Fruit fly (Drosophila melanogaster) whole organism, embryonic: Measurements from ENCODE around the gene Rab3-GEF.

Experiments
- Aef1 ChIP-seq: fragments of 200-800 bp; sonication (Bioruptor generic); IDR thresholded peaks from 3 replicates; pipeline ENCODE4 v1.3.6; 2022; ENCODE audit warnings: missing biosample characterization, missing genetic modification characterization
- CG10565 ChIP-seq: fragments of 200-800 bp; sonication (Bioruptor generic); optimal IDR thresholded peaks from 3 replicates; lab custom pipeline; 2016; ENCODE audit warnings: missing biosample characterization, mild to moderate bottlenecking, missing genetic modification characterization
- CG10979 ChIP-seq: fragments of 200-800 bp; sonication (Bioruptor generic); optimal IDR thresholded peaks from 2 replicates; lab custom pipeline; 2018; ENCODE audit warnings: missing biosample characterization, mild to moderate bottlenecking, missing genetic modification characterization, moderate library complexity
- CG11696 ChIP-seq: fragments of 200-800 bp; sonication (Bioruptor generic); IDR thresholded peaks from 2 replicates; pipeline ENCODE4 v1.3.6; 2022; ENCODE audit warnings: missing biosample characterization, missing genetic modification characterization
- CG12104 ChIP-seq: fragments of 200-800 bp; sonication (Bioruptor generic); optimal IDR thresholded peaks from 3 replicates; lab custom pipeline; 2016; ENCODE audit warnings: missing biosample characterization, missing genetic modification characterization
- CG12236 ChIP-seq: fragments of 200-800 bp; sonication (Bioruptor generic); optimal IDR thresholded peaks from 2 replicates; lab custom pipeline; 2016; ENCODE audit warnings: missing biosample characterization, missing genetic modification characterization
- CG12744 ChIP-seq: fragments of 200-800 bp; sonication (Bioruptor generic); optimal IDR thresholded peaks from 2 replicates; lab custom pipeline; 2016; ENCODE audit warnings: missing biosample characterization, missing genetic modification characterization
- CG13624 ChIP-seq: fragments of 200-800 bp; sonication (Bioruptor generic); optimal IDR thresholded peaks from 2 replicates; lab custom pipeline; 2016; ENCODE audit warnings: missing biosample characterization, missing genetic modification characterization
- CG14014 ChIP-seq: fragments of 200-800 bp; sonication (Bioruptor generic); IDR thresholded peaks from 2 replicates; pipeline ENCODE4 v1.3.6; 2022; ENCODE audit warnings: missing biosample characterization, missing genetic modification characterization
- CG15073 ChIP-seq: fragments of 200-800 bp; sonication (Bioruptor generic); optimal IDR thresholded peaks from 2 replicates; lab custom pipeline; 2016; ENCODE audit warnings: missing biosample characterization, missing genetic modification characterization
- CG1529 ChIP-seq: fragments of 200-800 bp; sonication (Bioruptor generic); optimal IDR thresholded peaks from 3 replicates; lab custom pipeline; 2018; ENCODE audit warnings: missing biosample characterization, missing genetic modification characterization
- CG1603 ChIP-seq: fragments of 200-800 bp; sonication (Bioruptor generic); optimal IDR thresholded peaks from 2 replicates; lab custom pipeline; 2019; ENCODE audit warnings: missing biosample characterization, mild to moderate bottlenecking, missing genetic modification characterization, moderate library complexity
- CG17385 ChIP-seq: fragments of 200-800 bp; sonication (Bioruptor generic); optimal IDR thresholded peaks from 3 replicates; lab custom pipeline; 2018; ENCODE audit warnings: missing biosample characterization, mild to moderate bottlenecking, missing genetic modification characterization
- CG18011 ChIP-seq: fragments of 200-800 bp; sonication (Bioruptor generic); optimal IDR thresholded peaks from 2 replicates; lab custom pipeline; 2017; ENCODE audit warnings: missing biosample characterization, missing genetic modification characterization, mild to moderate bottlenecking, moderate library complexity, missing genotype
- CG18262 ChIP-seq: fragments of 200-800 bp; optimal IDR thresholded peaks from 3 replicates; lab custom pipeline; 2019; ENCODE audit warnings: missing biosample characterization, mild to moderate bottlenecking, missing genetic modification characterization, moderate library complexity
- CG2120 ChIP-seq: fragments of 200-800 bp; sonication (Bioruptor generic); optimal IDR thresholded peaks from 3 replicates; lab custom pipeline; 2016; ENCODE audit warnings: missing biosample characterization, missing genetic modification characterization
- CG3065 ChIP-seq: fragments of 200-800 bp; sonication (Bioruptor generic); optimal IDR thresholded peaks from 2 replicates; lab custom pipeline; 2016; ENCODE audit warnings: missing biosample characterization, missing genetic modification characterization
- CG33557 ChIP-seq: fragments of 200-800 bp; sonication (Bioruptor generic); optimal IDR thresholded peaks from 2 replicates; lab custom pipeline; 2019; ENCODE audit warnings: missing biosample characterization, mild to moderate bottlenecking, missing genetic modification characterization, moderate library complexity
- CG4820 ChIP-seq: fragments of 200-800 bp; sonication (Bioruptor generic); optimal IDR thresholded peaks from 3 replicates; lab custom pipeline; 2016; ENCODE audit warnings: missing biosample characterization, missing genetic modification characterization
- CG6765 ChIP-seq: fragments of 200-800 bp; sonication (Bioruptor generic); optimal IDR thresholded peaks from 3 replicates; lab custom pipeline; 2017; ENCODE audit warnings: missing biosample characterization, mild to moderate bottlenecking, missing genetic modification characterization
- CG6854 ChIP-seq: fragments of 200-800 bp; sonication (Bioruptor generic); optimal IDR thresholded peaks from 3 replicates; lab custom pipeline; 2017; ENCODE audit warnings: missing biosample characterization, mild to moderate bottlenecking, missing genetic modification characterization
- CG7372 ChIP-seq: fragments of 200-800 bp; sonication (Bioruptor generic); IDR thresholded peaks from 2 replicates; pipeline ENCODE4 v1.3.6; 2022; ENCODE audit warnings: missing biosample characterization, missing genetic modification characterization
- D19A ChIP-seq: fragments of 200-800 bp; optimal IDR thresholded peaks from 3 replicates; lab custom pipeline; 2019; ENCODE audit warnings: missing biosample characterization, mild to moderate bottlenecking, missing genetic modification characterization, moderate library complexity
- Dek ChIP-seq: fragments of 200-800 bp; sonication (Bioruptor generic); optimal IDR thresholded peaks from 3 replicates; lab custom pipeline; 2019; ENCODE audit warnings: missing biosample characterization, mild to moderate bottlenecking, missing genetic modification characterization, moderate library complexity
- E2f2 ChIP-seq: fragments of 200-800 bp; sonication (Bioruptor generic); IDR thresholded peaks from 2 replicates; pipeline ENCODE4 v1.3.6; 2022; ENCODE audit warnings: missing biosample characterization, missing genetic modification characterization
- Elba2 ChIP-seq: fragments of 200-800 bp; sonication (Bioruptor generic); optimal IDR thresholded peaks from 3 replicates; lab custom pipeline; 2016; ENCODE audit warnings: missing biosample characterization, missing genetic modification characterization
- HLH54F ChIP-seq: fragments of 200-800 bp; sonication (Bioruptor generic); optimal IDR thresholded peaks from 3 replicates; lab custom pipeline; 2016; ENCODE audit warnings: missing biosample characterization, missing genetic modification characterization
- Nf-YA ChIP-seq: fragments of 200-800 bp; sonication (Bioruptor generic); IDR thresholded peaks from 2 replicates; pipeline ENCODE4 v1.3.6; 2022; ENCODE audit warnings: missing biosample characterization, missing genetic modification characterization
- Optix ChIP-seq: fragments of 200-800 bp; sonication (Bioruptor generic); IDR thresholded peaks from 3 replicates; pipeline ENCODE4 v1.3.6; 2022; ENCODE audit warnings: missing biosample characterization, missing genetic modification characterization
- PHDP ChIP-seq: fragments of 200-800 bp; sonication (Bioruptor generic); optimal IDR thresholded peaks from 3 replicates; lab custom pipeline; 2018; ENCODE audit warnings: missing biosample characterization, mild to moderate bottlenecking, missing genetic modification characterization, moderate library complexity
- Sry-β ChIP-seq: fragments of 200-800 bp; sonication (Bioruptor generic); optimal IDR thresholded peaks from 2 replicates; lab custom pipeline; 2018; ENCODE audit warnings: missing biosample characterization, mild to moderate bottlenecking, missing genetic modification characterization, moderate library complexity
- Usf ChIP-seq: fragments of 200-800 bp; sonication (Bioruptor generic); optimal IDR thresholded peaks from 2 replicates; lab custom pipeline; 2017; ENCODE audit warnings: missing genotype, missing biosample characterization, missing genetic modification characterization
- ac ChIP-seq: fragments of 200-800 bp; sonication (Bioruptor generic); optimal IDR thresholded peaks from 3 replicates; lab custom pipeline; 2017; ENCODE audit warnings: missing biosample characterization, mild to moderate bottlenecking, missing genetic modification characterization
- bcd ChIP-seq: fragments of 200-800 bp; sonication (Bioruptor generic); optimal IDR thresholded peaks from 2 replicates; lab custom pipeline; 2017; ENCODE audit warnings: missing biosample characterization, mild to moderate bottlenecking, missing genetic modification characterization
- bigmax ChIP-seq: fragments of 200-800 bp; sonication (Bioruptor generic); optimal IDR thresholded peaks from 2 replicates; lab custom pipeline; 2018; ENCODE audit warnings: missing biosample characterization, mild to moderate bottlenecking, missing genetic modification characterization
- br ChIP-seq: fragments of >200 bp; optimal IDR thresholded peaks from 2 replicates; lab custom pipeline; 2017
- chn ChIP-seq: fragments of 200-800 bp; sonication (Bioruptor generic); optimal IDR thresholded peaks from 2 replicates; lab custom pipeline; 2016; ENCODE audit warnings: missing biosample characterization, missing genetic modification characterization
- ci ChIP-seq: fragments of 200-800 bp; sonication (Bioruptor generic); IDR thresholded peaks from 3 replicates; pipeline ENCODE4 v1.3.6; 2022; ENCODE audit warnings: missing biosample characterization, missing genetic modification characterization
- da ChIP-seq: fragments of 200-800 bp; sonication (Bioruptor generic); optimal IDR thresholded peaks from 2 replicates; lab custom pipeline; 2016; ENCODE audit warnings: missing biosample characterization, missing genetic modification characterization
- dati ChIP-seq: fragments of 200-800 bp; sonication (Bioruptor generic); IDR thresholded peaks from 2 replicates; pipeline ENCODE4 v1.3.6; 2022; ENCODE audit warnings: missing biosample characterization, missing genetic modification characterization
- kah ChIP-seq: fragments of 200-800 bp; sonication (Bioruptor generic); optimal IDR thresholded peaks from 2 replicates; lab custom pipeline; 2018; ENCODE audit warnings: missing biosample characterization, mild to moderate bottlenecking, missing genetic modification characterization
- nom ChIP-seq: fragments of 200-800 bp; sonication (Bioruptor generic); optimal IDR thresholded peaks from 2 replicates; lab custom pipeline; 2017; ENCODE audit warnings: missing biosample characterization, missing genetic modification characterization, mild to moderate bottlenecking, moderate library complexity, missing genetic modification reagents
- pita ChIP-seq: fragments of 200-800 bp; sonication (Bioruptor generic); optimal IDR thresholded peaks from 2 replicates; lab custom pipeline; 2017; ENCODE audit warnings: missing biosample characterization, mild to moderate bottlenecking, missing genetic modification characterization
- sd ChIP-seq: fragments of 200-800 bp; sonication (Bioruptor generic); optimal IDR thresholded peaks from 3 replicates; lab custom pipeline; 2018; ENCODE audit warnings: missing biosample characterization, mild to moderate bottlenecking, missing genetic modification characterization, moderate library complexity
- sr ChIP-seq: fragments of 200-800 bp; sonication (Bioruptor generic); IDR thresholded peaks from 3 replicates; pipeline ENCODE4 v1.3.6; 2022; ENCODE audit warnings: missing biosample characterization, missing genetic modification characterization
- tap ChIP-seq: fragments of 200-800 bp; optimal IDR thresholded peaks from 3 replicates; lab custom pipeline; 2019; ENCODE audit warnings: missing biosample characterization, mild to moderate bottlenecking, missing genetic modification characterization, moderate library complexity
- tll ChIP-seq, 2 experiments: fragments of 200-800 bp in 1 of 2; fragments of >200 bp in 1 of 2; sonication (Bioruptor generic) in 1 of 2; optimal IDR thresholded peaks; 2 replicates each; lab custom pipeline; 2017 to 2019; ENCODE audit warnings: missing biosample characterization in 2 of 2, missing genetic modification characterization in 2 of 2, mild to moderate bottlenecking in 1 of 2, moderate library complexity in 1 of 2
- unc-4 ChIP-seq: fragments of 200-800 bp; sonication (Bioruptor generic); IDR thresholded peaks from 2 replicates; pipeline ENCODE4 v1.3.6; 2022; ENCODE audit warnings: missing biosample characterization, missing genetic modification characterization; ENCODE audit not compliant: partially characterized antibody
- usp ChIP-seq: fragments of >200 bp; optimal IDR thresholded peaks from 2 replicates; lab custom pipeline; 2017; ENCODE audit warnings: missing biosample characterization, missing genetic modification characterization
- wek ChIP-seq: fragments of 200-800 bp; sonication (Bioruptor generic); optimal IDR thresholded peaks from 3 replicates; lab custom pipeline; 2018; ENCODE audit warnings: missing biosample characterization, mild to moderate bottlenecking, missing genetic modification characterization, moderate library complexity

Gene Rab3-GEF

DNA sequence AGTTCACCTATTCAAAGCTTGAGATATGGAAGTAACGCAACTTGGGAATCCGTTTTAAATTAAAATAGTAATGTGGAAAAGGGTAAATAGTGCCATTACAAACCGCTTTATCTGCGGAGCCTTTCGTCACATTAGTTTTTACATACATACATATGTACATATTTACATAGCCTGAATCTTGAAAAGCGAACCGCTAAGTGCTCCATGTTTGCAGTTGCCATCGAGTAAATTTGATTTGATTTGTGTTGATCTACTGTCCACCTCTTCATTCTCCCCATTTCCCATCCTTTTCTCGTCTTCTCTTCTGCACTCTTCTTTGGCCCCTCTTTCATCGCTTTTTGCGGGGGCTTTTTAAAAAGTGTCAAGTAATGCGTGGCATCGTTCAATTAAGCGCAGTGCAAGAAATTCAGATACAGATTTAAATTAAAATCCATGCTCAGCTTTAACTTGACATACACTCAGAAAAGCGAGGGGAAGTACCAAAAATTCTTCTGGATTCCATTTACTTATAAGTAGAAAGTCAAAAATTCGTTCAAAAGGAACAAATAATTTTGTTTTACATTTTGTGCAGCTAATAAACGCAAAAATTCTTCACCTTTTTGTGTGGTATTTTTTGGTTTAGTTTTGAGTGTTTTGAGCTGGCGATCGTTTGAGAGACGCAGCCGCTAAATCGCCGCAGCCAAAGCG lies 46.3 kb upstream of the Rab3-GEF start (continued):
- peak; percentile 67 for TF ChIP-seq CG6854 (GFP tag; lab: Kevin White, UChicago)
- TF ChIP-seq CG3065, result peak; percentile 16
- peak; percentile 59 for TF ChIP-seq bigmax
- peak; percentile 28 for TF ChIP-seq CG18011 (GFP tag; lab: Kevin White, UChicago)
- no peak for TF ChIP-seq tll (GFP tag; optimal IDR thresholded peaks at IDR 0.05; lab: Kevin White, UChicago)
- peak; percentile 80 for TF ChIP-seq CG6765 (GFP tag; lab: Kevin White, UChicago)
- peak; percentile 22 for TF ChIP-seq Usf (GFP tag; lab: Kevin White, UChicago)
- peak; percentile 71 for TF ChIP-seq ac
- TF ChIP-seq kah (GFP tag; lab: Kevin White, UChicago), result peak; percentile 77
- peak; percentile 88 for TF ChIP-seq CG33557 (GFP tag; lab: Kevin White, UChicago)
- peak; percentile 55; the same call in 1 of the 2 replicates for TF ChIP-seq dati (GFP tag; lab: Robert Waterston, UW)
- TF ChIP-seq Optix (GFP tag; lab: Robert Waterston, UW), result peak; percentile 64; the same call in 2 of the 3 replicates
- TF ChIP-seq bcd (GFP tag; lab: Kevin White, UChicago), result peak; percentile 79
- peak; percentile 66 for TF ChIP-seq CG18262
- TF ChIP-seq CG10565, result peak; percentile 55
- peak; percentile 95 for TF ChIP-seq wek (GFP tag; lab: Kevin White, UChicago)
- TF ChIP-seq usp (GFP tag; lab: Kevin White, UChicago), result no peak
- TF ChIP-seq CG1603 (tag; lab: Kevin White, UChicago), result peak; percentile 88
- TF ChIP-seq Aef1 (GFP tag; lab: Robert Waterston, UW), result no peak; the same call in 2 of the 3 replicates
- TF ChIP-seq sd (tag; lab: Kevin White, UChicago), result peak; percentile 44
- peak; percentile 82 for TF ChIP-seq Nf-YA (GFP tag; lab: Robert Waterston, UW)
- peak; percentile 1 for TF ChIP-seq chn (GFP tag; lab: Kevin White, UChicago)
- TF ChIP-seq CG12744 (GFP tag; lab: Kevin White, UChicago), result peak; percentile 75
- TF ChIP-seq sr (GFP tag; lab: Robert Waterston, UW), result peak; percentile 93
- TF ChIP-seq CG15073, result peak; percentile 25
- peak; percentile 50; the same call in 1 of the 2 replicates for TF ChIP-seq E2f2 (GFP tag; lab: Robert Waterston, UW)
- TF ChIP-seq HLH54F, result peak; percentile 25
- TF ChIP-seq CG10979 (tag; lab: Kevin White, UChicago), result peak; percentile 45
- TF ChIP-seq CG4820 (GFP tag; lab: Kevin White, UChicago), result peak; percentile 66
- TF ChIP-seq Elba2 (GFP tag; lab: Kevin White, UChicago), result no peak
- peak; percentile 79 for TF ChIP-seq CG17385 (GFP tag; lab: Kevin White, UChicago)
- no peak; the same call in 1 of the 2 replicates for TF ChIP-seq CG7372 (GFP tag; lab: Robert Waterston, UW)
- TF ChIP-seq nom (GFP tag; lab: Kevin White, UChicago), result no peak
- TF ChIP-seq da (GFP tag; lab: Kevin White, UChicago), result peak; percentile 68
- no peak for TF ChIP-seq Sry-β (GFP tag; lab: Kevin White, UChicago)
- TF ChIP-seq PHDP, result peak; percentile 86
- TF ChIP-seq CG11696 (GFP tag; lab: Robert Waterston, UW), result 0 out of 2 replicates have a peak, but pooled peaks have one; percentile 22
- TF ChIP-seq CG12236, result peak; percentile 90
- no peak for TF ChIP-seq unc-4 (GFP tag; lab: Robert Waterston, UW)
- peak; percentile 34 for TF ChIP-seq CG13624 (GFP tag; lab: Kevin White, UChicago)
- TF ChIP-seq CG1529 (GFP tag; lab: Kevin White, UChicago), result peak; percentile 90
- peak; percentile 52 for TF ChIP-seq Dek (tag; lab: Kevin White, UChicago)
- peak; percentile 86 for TF ChIP-seq CG12104 (GFP tag; lab: Kevin White, UChicago)
- peak; percentile 51 for TF ChIP-seq D19A
- TF ChIP-seq ci, result peak; percentile 95
- TF ChIP-seq tap (tag; lab: Kevin White, UChicago), result peak; percentile 85
- peak; percentile 39 for TF ChIP-seq CG2120 (GFP tag; lab: Kevin White, UChicago)
- TF ChIP-seq pita (GFP tag; lab: Kevin White, UChicago), result no peak
- no peak for TF ChIP-seq br (lab: Kevin White, UChicago)
- peak; percentile 84; the same call in 1 of the 2 replicates for TF ChIP-seq CG14014
